Worm (Caenorhabditis elegans): ENCODE results near the gene H04D03.6.

Gene H04D03.6

ce11 chrIII:10432104-10432503, 6.6 kb downstream of the H04D03.6 start (continued):
- peak in 2 of 3 experiments; percentile 13 to 22 for TF ChIP-seq ceh-82 (tag; optimal IDR thresholded peaks at IDR 0.05)
- TF ChIP-seq zag-1 (tag; optimal IDR thresholded peaks at IDR 0.05) = no peak
- TF ChIP-seq nhr-47 (tag; optimal IDR thresholded peaks at IDR 0.05) = peak; percentile 70
- TF ChIP-seq lin-39 (tag; optimal IDR thresholded peaks at IDR 0.05) = no peak
- TF ChIP-seq snu-23 (GFP tag; optimal IDR thresholded peaks at IDR 0.05) = peak; percentile 34
- TF ChIP-seq ztf-11 (tag; optimal IDR thresholded peaks at IDR 0.05) = no peak
- TF ChIP-seq unc-130 (tag; optimal IDR thresholded peaks at IDR 0.05) = no peak
- peak; percentile 83 for TF ChIP-seq fkh-8 (tag; optimal IDR thresholded peaks at IDR 0.05)
- peak in 1 of 2 experiments; percentile 2 for TF ChIP-seq lin-35 (GFP tag; optimal IDR thresholded peaks at IDR 0.05)
- no peak for TF ChIP-seq aly-2 (tag; optimal IDR thresholded peaks at IDR 0.05)
- TF ChIP-seq mab-9 (GFP tag; IDR thresholded peaks at IDR 0.05) = no peak
- TF ChIP-seq nhr-71 (tag; optimal IDR thresholded peaks at IDR 0.05) = peak; percentile 64
- TF ChIP-seq nhr-85 (tag) = no peak
- TF ChIP-seq mef-2 (tag; optimal IDR thresholded peaks at IDR 0.05) = no peak
- TF ChIP-seq ceh-90 (tag; optimal IDR thresholded peaks at IDR 0.05) = no peak
- peak; percentile 6 to 36 for TF ChIP-seq efl-1 (optimal IDR thresholded peaks at IDR 0.05)
- TF ChIP-seq efl-1 (GFP tag; optimal IDR thresholded peaks at IDR 0.05 in 1 of 2) = peak; percentile 26 to 93
- no peak for TF ChIP-seq aha-1 (tag; optimal IDR thresholded peaks at IDR 0.05)
- TF ChIP-seq lin-15B (tag; optimal IDR thresholded peaks at IDR 0.05) = no peak
- no peak for TF ChIP-seq lir-3 (tag; optimal IDR thresholded peaks at IDR 0.05; ENCODE audit: poor library complexity)
- no peak for TF ChIP-seq nhr-28 (tag; optimal IDR thresholded peaks at IDR 0.05)
- TF ChIP-seq ces-1 (GFP tag; optimal IDR thresholded peaks at IDR 0.05) = no peak
- no peak for TF ChIP-seq pag-3 (tag; optimal IDR thresholded peaks at IDR 0.05; ENCODE audit: borderline replicate concordance, insufficient read depth)
- no peak for TF ChIP-seq C16A3.4 (tag; optimal IDR thresholded peaks at IDR 0.05)

- no peak for TF ChIP-seq ets-5 (GFP tag; IDR thresholded peaks at IDR 0.05)
- TF ChIP-seq jun-1 (tag; optimal IDR thresholded peaks at IDR 0.05) = no peak
- TF ChIP-seq fos-1 (tag; optimal IDR thresholded peaks at IDR 0.05) = no peak
- TF ChIP-seq nhr-77 (tag; optimal IDR thresholded peaks at IDR 0.05) = no peak
- no peak for TF ChIP-seq F16B12.6 (tag; optimal IDR thresholded peaks at IDR 0.05)
- no peak for TF ChIP-seq nhr-11 (tag; optimal IDR thresholded peaks at IDR 0.05)
- TF ChIP-seq pax-3 (tag; optimal IDR thresholded peaks at IDR 0.05) = no peak
- no peak for TF ChIP-seq rnt-1 (tag; optimal IDR thresholded peaks at IDR 0.05)
- TF ChIP-seq unc-30 (tag; optimal IDR thresholded peaks at IDR 0.05) = no peak
- TF ChIP-seq mdl-1 (tag; optimal IDR thresholded peaks at IDR 0.05) = no peak
- no peak for TF ChIP-seq efl-3 (GFP tag; optimal IDR thresholded peaks at IDR 0.05)
- no peak for TF ChIP-seq zag-1 (tag; optimal IDR thresholded peaks at IDR 0.05)
- TF ChIP-seq hlh-4 (tag; optimal IDR thresholded peaks at IDR 0.05) = no peak
- TF ChIP-seq nhr-90 (tag; optimal IDR thresholded peaks at IDR 0.05; ENCODE audit: poor library complexity) = no peak
- no peak for TF ChIP-seq grh-1 (GFP tag; IDR thresholded peaks at IDR 0.05)
- TF ChIP-seq tlp-1 (tag; optimal IDR thresholded peaks at IDR 0.05) = no peak
- no peak for TF ChIP-seq ceh-8 (GFP tag; optimal IDR thresholded peaks at IDR 0.05)
Measured at ce11 chrIII:10427882-10428281, 10.8 kb downstream of the H04D03.6 start, which contains the start of gene prp-3. Gene prp-3, minus strand, starts transcription at chrIII:10427982.

ce11 chrIII:10423906-10424305, 14.8 kb downstream of the H04D03.6 start, which contains the start of gene M03C11.6:
Gene M03C11.6, minus strand, starts transcription at chrIII:10424006.
- no peak for TF ChIP-seq vab-15 (tag; optimal IDR thresholded peaks at IDR 0.05)
- TF ChIP-seq pqm-1 (tag; optimal IDR thresholded peaks at IDR 0.05) = no peak
- no peak for TF ChIP-seq nhr-76 (tag; optimal IDR thresholded peaks at IDR 0.05)
- no peak for TF ChIP-seq nhr-77 (tag; optimal IDR thresholded peaks at IDR 0.05)
- no peak for TF ChIP-seq jun-1 (tag; optimal IDR thresholded peaks at IDR 0.05)
- TF ChIP-seq dpl-1 (GFP tag; optimal IDR thresholded peaks at IDR 0.05) = no peak
- TF ChIP-seq ama-1 (optimal IDR thresholded peaks at IDR 0.05) = no peak
- no peak for TF ChIP-seq unc-130 (tag; optimal IDR thresholded peaks at IDR 0.05)
- TF ChIP-seq nhr-84 (tag; optimal IDR thresholded peaks at IDR 0.05) = no peak
- TF ChIP-seq fkh-10 (GFP tag; optimal IDR thresholded peaks at IDR 0.05) = no peak
- no peak for TF ChIP-seq pax-3 (tag; optimal IDR thresholded peaks at IDR 0.05)
- no peak for TF ChIP-seq F16B12.6 (tag; optimal IDR thresholded peaks at IDR 0.05)
- TF ChIP-seq nhr-85 (tag) = no peak
- no peak for TF ChIP-seq nhr-90 (tag; optimal IDR thresholded peaks at IDR 0.05; ENCODE audit: poor library complexity)
- TF ChIP-seq sptf-1 (tag; optimal IDR thresholded peaks at IDR 0.05) = no peak
- no peak for TF ChIP-seq ceh-82 (tag; optimal IDR thresholded peaks at IDR 0.05)
- TF ChIP-seq lin-35 (GFP tag; optimal IDR thresholded peaks at IDR 0.05) = no peak
- TF ChIP-seq nhr-19 (GFP tag; conservative IDR thresholded peaks at IDR 0.05) = no peak

Measured in whole organism, L1 larva.